Fruit fly (Drosophila melanogaster) whole organism, prepupa: ENCODE measurements around the gene CG12091.

Experiments used
- CG10631 ChIP-seq: fragments of 200-800 bp; sonication (Bioruptor generic); optimal IDR thresholded peaks from 2 replicates; lab custom pipeline; 2016; ENCODE audit warnings: missing biosample characterization, missing genetic modification characterization
- CG10669 ChIP-seq: fragments of 200-800 bp; sonication (Bioruptor generic); optimal IDR thresholded peaks from 3 replicates; lab custom pipeline; 2018; ENCODE audit warnings: missing biosample characterization, mild to moderate bottlenecking, missing genetic modification characterization, moderate library complexity
- CG11294 ChIP-seq: fragments of 200-800 bp; sonication (Bioruptor generic); IDR thresholded peaks from 2 replicates; pipeline ENCODE4 v1.3.6; 2022; ENCODE audit warnings: missing biosample characterization, missing genetic modification characterization
- CG1621 ChIP-seq: fragments of 200-800 bp; sonication (Bioruptor generic); optimal IDR thresholded peaks from 3 replicates; lab custom pipeline; 2018; ENCODE audit warnings: missing biosample characterization, mild to moderate bottlenecking, missing genetic modification characterization
- CG16779 ChIP-seq: fragments of 200-800 bp; sonication (Bioruptor generic); optimal IDR thresholded peaks from 3 replicates; lab custom pipeline; 2017; ENCODE audit warnings: missing biosample characterization, mild to moderate bottlenecking, missing genetic modification characterization
- CG3032 ChIP-seq: fragments of 200-800 bp; optimal IDR thresholded peaks from 2 replicates; lab custom pipeline; 2019; ENCODE audit warnings: missing biosample characterization, mild to moderate bottlenecking, missing genetic modification characterization, moderate library complexity
- CG32006 ChIP-seq: fragments of 200-800 bp; sonication (Bioruptor generic); optimal IDR thresholded peaks from 3 replicates; lab custom pipeline; 2017; ENCODE audit warnings: missing biosample characterization, mild to moderate bottlenecking, missing genetic modification characterization
- CG6163 ChIP-seq: fragments of 200-800 bp; sonication (Bioruptor generic); IDR thresholded peaks from 3 replicates; pipeline ENCODE4 v1.3.6; 2022; ENCODE audit warnings: missing biosample characterization, missing genetic modification characterization
- CG6808 ChIP-seq: fragments of 200-800 bp; sonication (Bioruptor generic); optimal IDR thresholded peaks from 3 replicates; lab custom pipeline; 2017; ENCODE audit warnings: missing biosample characterization, missing genetic modification characterization, mild to moderate bottlenecking, moderate library complexity, missing genetic modification reagents
- CG6854 ChIP-seq: fragments of 200-800 bp; sonication (Bioruptor generic); optimal IDR thresholded peaks from 2 replicates; lab custom pipeline; 2017; ENCODE audit warnings: missing biosample characterization, mild to moderate bottlenecking, missing genetic modification characterization
- CG7368 ChIP-seq: fragments of 200-800 bp; sonication (Bioruptor generic); optimal IDR thresholded peaks from 3 replicates; lab custom pipeline; 2016; ENCODE audit warnings: missing biosample characterization, missing genetic modification characterization
- CG8119 ChIP-seq: fragments of 200-800 bp; sonication (Bioruptor generic); IDR thresholded peaks from 3 replicates; pipeline ENCODE4 v1.3.6; 2022; ENCODE audit warnings: missing biosample characterization, missing genetic modification characterization
- CG8319 ChIP-seq: fragments of 200-800 bp; sonication (Bioruptor generic); optimal IDR thresholded peaks from 3 replicates; lab custom pipeline; 2016; ENCODE audit warnings: missing biosample characterization, missing genetic modification characterization
- Eip78C ChIP-seq: fragments of 200-800 bp; sonication (Bioruptor generic); peaks from one replicate; lab custom pipeline; 2016; ENCODE audit warnings: missing biosample characterization, missing genetic modification characterization
- Eip93F ChIP-seq: fragments of 200-800 bp; sonication (Bioruptor generic); optimal IDR thresholded peaks from 2 replicates; lab custom pipeline; 2016; ENCODE audit warnings: missing biosample characterization, mild to moderate bottlenecking, missing genetic modification characterization
- Ets21C ChIP-seq: fragments of 200-800 bp; sonication (Bioruptor generic); optimal IDR thresholded peaks from 3 replicates; lab custom pipeline; 2016; ENCODE audit warnings: missing biosample characterization, missing genetic modification characterization
- Hr38 ChIP-seq: sonication (Bioruptor generic); optimal IDR thresholded peaks from 2 replicates; lab custom pipeline; 2016; ENCODE audit warnings: missing biosample characterization, missing genetic modification characterization
- Hr4 ChIP-seq: fragments of 200-800 bp; sonication (Bioruptor generic); optimal IDR thresholded peaks from 3 replicates; lab custom pipeline; 2016; ENCODE audit warnings: missing biosample characterization, missing genetic modification characterization
- OdsH ChIP-seq: fragments of 200-800 bp; sonication (Bioruptor generic); optimal IDR thresholded peaks from 3 replicates; lab custom pipeline; 2016; ENCODE audit warnings: missing biosample characterization, missing genetic modification characterization
- Smox ChIP-seq: fragments of 200-800 bp; sonication (Bioruptor generic); optimal IDR thresholded peaks from 3 replicates; lab custom pipeline; 2016; ENCODE audit warnings: missing biosample characterization, missing genetic modification characterization
- Sox102F ChIP-seq: fragments of 200-800 bp; sonication (Bioruptor generic); optimal IDR thresholded peaks from 2 replicates; lab custom pipeline; 2016; ENCODE audit warnings: missing biosample characterization, mild to moderate bottlenecking, missing genetic modification characterization
- acj6 ChIP-seq: fragments of 200-800 bp; sonication (Bioruptor generic); optimal IDR thresholded peaks from 3 replicates; lab custom pipeline; 2016; ENCODE audit warnings: missing biosample characterization, missing genetic modification characterization
- cyc ChIP-seq: fragments of 200-800 bp; sonication (Bioruptor generic); optimal IDR thresholded peaks from 3 replicates; lab custom pipeline; 2016; ENCODE audit warnings: missing biosample characterization, missing genetic modification characterization
- dac ChIP-seq: fragments of 200-800 bp; sonication (Bioruptor generic); optimal IDR thresholded peaks from 2 replicates; lab custom pipeline; 2017; ENCODE audit warnings: missing biosample characterization, mild to moderate bottlenecking, missing genetic modification characterization
- dsx ChIP-seq: fragments of 200-800 bp; optimal IDR thresholded peaks from 3 replicates; lab custom pipeline; 2019; ENCODE audit warnings: missing biosample characterization, mild to moderate bottlenecking, missing genetic modification characterization, moderate library complexity; ENCODE audit not compliant: poor library complexity, severe bottlenecking
- esn ChIP-seq: fragments of 200-800 bp; sonication (Bioruptor generic); optimal IDR thresholded peaks from 2 replicates; lab custom pipeline; 2016; ENCODE audit warnings: missing biosample characterization, mild to moderate bottlenecking, missing genetic modification characterization, moderate library complexity
- fd59A ChIP-seq: fragments of 200-800 bp; sonication (Bioruptor generic); optimal IDR thresholded peaks from 2 replicates; lab custom pipeline; 2017; ENCODE audit warnings: missing biosample characterization, mild to moderate bottlenecking, missing genetic modification characterization, missing genetic modification reagents
- fd85E ChIP-seq: fragments of 200-800 bp; sonication (Bioruptor generic); optimal IDR thresholded peaks from 3 replicates; lab custom pipeline; 2016; ENCODE audit warnings: missing biosample characterization, missing genetic modification characterization
- fkh ChIP-seq: fragments of 200-800 bp; sonication (Bioruptor generic); optimal IDR thresholded peaks from 3 replicates; lab custom pipeline; 2017; ENCODE audit warnings: missing biosample characterization, mild to moderate bottlenecking, missing genetic modification characterization, moderate library complexity
- net ChIP-seq: fragments of 200-800 bp; sonication (Bioruptor generic); optimal IDR thresholded peaks from 3 replicates; lab custom pipeline; 2016; ENCODE audit warnings: missing biosample characterization, missing genetic modification characterization
- pdm3 ChIP-seq: fragments of 200-800 bp; sonication (Bioruptor generic); optimal IDR thresholded peaks from 3 replicates; lab custom pipeline; 2016; ENCODE audit warnings: missing biosample characterization, missing genetic modification characterization
- spab ChIP-seq: fragments of 200-800 bp; sonication (Bioruptor generic); optimal IDR thresholded peaks from 2 replicates; lab custom pipeline; 2017; ENCODE audit warnings: missing biosample characterization, mild to moderate bottlenecking, missing genetic modification characterization, missing genetic modification reagents
- ss ChIP-seq, 2 experiments: fragments of 200-800 bp; sonication (Bioruptor generic); optimal IDR thresholded peaks; 2 replicates in 1 of 2; 3 replicates in 1 of 2; lab custom pipeline; 2017 to 2018; ENCODE audit warnings: mild to moderate bottlenecking in 2 of 2, missing biosample characterization in 2 of 2, missing genetic modification characterization in 2 of 2, moderate library complexity in 1 of 2
- svp ChIP-seq: fragments of 200-800 bp; sonication (Bioruptor generic); peaks from one replicate; lab custom pipeline; 2016; ENCODE audit warnings: missing biosample characterization, missing genetic modification characterization
- topi ChIP-seq: fragments of 200-800 bp; sonication (Bioruptor generic); optimal IDR thresholded peaks from 3 replicates; lab custom pipeline; 2016; ENCODE audit warnings: missing biosample characterization, missing genetic modification characterization
- vri ChIP-seq: fragments of 200-800 bp; sonication (Bioruptor generic); optimal IDR thresholded peaks from 3 replicates; lab custom pipeline; 2016; ENCODE audit warnings: missing biosample characterization, mild to moderate bottlenecking, missing genetic modification characterization

Gene CG12091

DNA sequence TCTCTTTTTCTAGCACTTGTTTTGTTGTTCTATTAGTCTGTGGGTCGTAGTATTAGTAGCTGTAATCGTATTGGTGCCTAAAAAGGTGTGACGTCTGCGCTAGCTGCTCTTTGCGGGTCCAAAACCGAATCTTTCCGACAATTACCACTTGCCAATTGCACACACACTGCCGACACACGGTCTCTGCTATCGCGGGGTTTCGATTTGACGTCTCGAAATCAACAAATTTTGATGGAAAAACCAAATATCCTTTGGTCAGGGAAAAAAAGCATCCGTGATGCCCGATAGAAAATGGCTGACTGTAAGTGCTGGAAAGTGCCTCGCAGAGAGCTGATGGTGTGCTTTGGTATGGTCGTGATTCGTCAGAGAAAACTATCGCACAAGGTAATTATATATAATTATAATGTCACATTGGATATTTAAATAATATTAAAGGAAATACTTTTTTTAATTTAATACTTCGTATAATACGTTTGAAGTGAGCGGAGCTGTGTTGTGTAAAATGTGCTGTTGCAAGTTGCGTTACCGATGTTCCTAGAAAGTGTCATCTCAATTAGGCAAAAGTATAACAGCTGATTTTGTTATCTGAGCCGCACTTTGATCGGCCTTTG lies 21.6 kb upstream of the CG12091 start, which contains the start of the genes Pex10 and CG12099 (continued):
- TF ChIP-seq CG8119 (GFP tag; lab: Robert Waterston, UW), result peak; percentile 60; the same call in 2 of the 3 replicates
- TF ChIP-seq CG3032 (tag; lab: Kevin White, UChicago), result peak; percentile 86
- TF ChIP-seq CG16779 (tag; lab: Kevin White, UChicago), result peak; percentile 42
- peak; percentile 69 for TF ChIP-seq CG7368 (GFP tag; lab: Kevin White, UChicago)
- TF ChIP-seq dac (GFP tag; lab: Kevin White, UChicago), result peak; percentile 82
- TF ChIP-seq CG10631 (GFP tag; lab: Kevin White, UChicago), result peak; percentile 94
- peak; percentile 78 for TF ChIP-seq vri (GFP tag; lab: Kevin White, UChicago)
- peak; percentile 20 for TF ChIP-seq fd85E (GFP tag; lab: Kevin White, UChicago)
- TF ChIP-seq CG32006 (GFP tag; lab: Kevin White, UChicago), result peak; percentile 83

DNA sequence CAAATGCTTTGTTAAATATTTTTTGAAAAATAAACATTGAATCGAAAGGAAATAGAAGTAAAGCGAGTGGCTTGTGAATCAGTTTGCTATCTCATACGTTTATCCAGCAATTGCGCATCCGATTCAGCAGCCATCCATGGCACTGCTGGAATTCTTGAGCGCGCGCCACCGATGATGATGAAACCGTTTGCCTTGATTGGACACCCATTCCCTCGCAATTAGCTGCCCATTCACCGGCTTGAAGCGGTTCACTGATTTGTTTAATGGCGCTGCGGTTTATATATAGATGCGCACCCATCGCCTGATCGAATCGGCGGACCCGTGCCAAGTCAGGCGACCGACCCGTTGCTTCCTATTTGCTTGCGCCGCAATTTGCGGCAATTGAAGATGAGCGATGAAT lies 16.6 kb upstream of the CG12091 start, which contains the start of gene Pcyt2:
Pcyt2 (plus strand) TSS at position 301 of the 400 bp plus-strand sequence.
- TF ChIP-seq OdsH (GFP tag; lab: Kevin White, UChicago) (no peak), CG8319 (GFP tag; lab: Kevin White, UChicago) (no peak), Sox102F (GFP tag; lab: Kevin White, UChicago) (no peak), fkh (GFP tag; lab: Kevin White, UChicago) (no peak), Ets21C (GFP tag; lab: Kevin White, UChicago) (no peak), CG11294 (no peak), topi (GFP tag; lab: Kevin White, UChicago) (no peak), CG6854 (GFP tag; lab: Kevin White, UChicago) (no peak), fd85E (GFP tag; lab: Kevin White, UChicago) (no peak), Eip93F (GFP tag; lab: Kevin White, UChicago) (no peak), CG32006 (GFP tag; lab: Kevin White, UChicago) (no peak), Hr38 (GFP tag; lab: Kevin White, UChicago) (no peak), CG8119 (GFP tag; lab: Robert Waterston, UW) (no peak), esn (GFP tag; lab: Kevin White, UChicago) (no peak)

DNA sequence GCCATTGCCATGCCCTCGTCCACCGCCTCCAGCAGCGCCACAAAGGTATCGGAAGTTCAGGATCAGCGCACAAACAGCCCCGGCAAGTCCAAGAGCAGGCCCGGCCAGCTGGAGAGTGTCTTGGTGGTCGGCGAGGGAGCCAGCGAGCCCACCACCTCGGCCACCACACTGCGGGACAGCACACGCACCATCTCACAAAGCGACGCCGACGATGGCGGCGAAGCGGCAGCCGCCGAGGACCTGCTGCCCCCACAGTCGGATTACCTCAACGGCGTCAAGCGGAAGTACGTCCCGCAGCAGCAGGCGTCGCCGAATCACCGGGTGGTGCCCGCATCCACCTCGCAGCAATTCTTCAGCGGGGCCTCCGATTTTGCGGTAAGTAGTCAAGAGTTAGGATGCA lies 14.3 kb upstream of the CG12091 start:
- TF ChIP-seq svp (peak; percentile 65), topi (GFP tag; lab: Kevin White, UChicago) (no peak)

DNA sequence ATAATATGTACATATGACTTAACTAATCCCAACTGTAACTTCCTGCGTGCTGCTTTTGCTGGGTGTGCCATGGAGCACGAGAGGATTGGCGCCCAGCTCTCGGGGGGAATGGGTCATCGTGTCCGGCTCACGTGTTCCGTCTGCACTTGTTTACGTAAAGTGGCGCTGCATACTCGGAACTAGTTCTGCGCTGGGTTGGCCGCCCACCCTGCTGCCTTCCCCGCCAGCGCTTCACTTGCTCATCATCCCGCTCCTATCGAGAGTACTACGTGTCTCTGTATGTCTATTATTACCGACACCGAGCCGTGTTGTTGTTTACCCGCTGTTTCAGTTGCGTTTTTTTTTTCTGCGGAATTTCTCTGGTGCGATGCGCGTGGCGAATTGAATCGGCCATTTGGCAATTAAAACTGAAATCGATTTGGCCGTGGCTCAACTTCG lies 13.0 kb upstream of the CG12091 start:
- TF ChIP-seq CG6163 (GFP tag; lab: Robert Waterston, UW) (peak; percentile 33; the same call in 1 of the 3 replicates), net (no peak), CG7368 (GFP tag; lab: Kevin White, UChicago) (no peak), vri (GFP tag; lab: Kevin White, UChicago) (no peak), Ets21C (GFP tag; lab: Kevin White, UChicago) (no peak), svp (peak; percentile 26), Smox (no peak)
- TF ChIP-seq, all 60 proteins: peak for 2

DNA sequence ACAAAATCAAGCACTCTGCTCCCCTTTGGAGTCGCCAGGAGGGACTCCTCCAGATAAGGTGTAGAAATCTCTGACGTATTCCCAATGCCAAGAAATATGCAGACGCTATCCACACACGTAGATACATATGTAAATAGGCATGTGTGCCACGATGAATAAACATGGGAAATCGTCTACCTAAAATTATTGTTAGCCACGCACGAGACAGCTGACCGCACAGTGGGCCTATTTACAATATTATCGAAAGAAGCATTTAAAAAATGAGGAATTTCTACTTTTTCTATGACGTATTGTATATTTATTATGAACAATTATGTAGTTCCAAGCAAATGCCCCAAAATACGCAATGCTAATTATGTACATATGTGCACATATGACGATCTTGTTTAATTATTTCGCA lies 12.5 kb upstream of the CG12091 start:
- TF ChIP-seq Smox, result no peak
- no peak for TF ChIP-seq dac (GFP tag; lab: Kevin White, UChicago)
- no peak for TF ChIP-seq acj6 (GFP tag; lab: Kevin White, UChicago)
- TF ChIP-seq ss (GFP tag; optimal IDR thresholded peaks at IDR 0.05; lab: Kevin White, UChicago), result no peak
- TF ChIP-seq dsx (GFP tag; lab: Kevin White, UChicago), result no peak
- no peak for TF ChIP-seq CG16779 (tag; lab: Kevin White, UChicago)
- TF ChIP-seq fd59A (GFP tag; lab: Kevin White, UChicago), result no peak
- TF ChIP-seq OdsH (GFP tag; lab: Kevin White, UChicago), result no peak
- no peak for TF ChIP-seq pdm3 (GFP tag; lab: Kevin White, UChicago)
- no peak for TF ChIP-seq esn (GFP tag; lab: Kevin White, UChicago)
- TF ChIP-seq CG1621, result no peak
- no peak for TF ChIP-seq CG32006 (GFP tag; lab: Kevin White, UChicago)
- no peak for TF ChIP-seq CG6854 (GFP tag; lab: Kevin White, UChicago)
- TF ChIP-seq Hr4 (GFP tag; lab: Kevin White, UChicago), result peak; percentile 29
- TF ChIP-seq fkh (GFP tag; lab: Kevin White, UChicago), result peak; percentile 46
- TF ChIP-seq Hr38 (GFP tag; lab: Kevin White, UChicago), result no peak
- TF ChIP-seq CG6808, result no peak
- TF ChIP-seq cyc (GFP tag; lab: Kevin White, UChicago), result no peak
- no peak for TF ChIP-seq spab (GFP tag; lab: Kevin White, UChicago)
- peak; percentile 43 for TF ChIP-seq Eip78C
- no peak for TF ChIP-seq CG6163 (GFP tag; lab: Robert Waterston, UW)
- no peak for TF ChIP-seq net
- no peak for TF ChIP-seq CG10669 (GFP tag; lab: Kevin White, UChicago)
